Worm (Caenorhabditis elegans): ENCODE data around the gene tat-1.
A peak's percentile ranks its signal among the peaks of the same experiment; 100 is the strongest.
"Not testable (repeated sequence)": the region's sequence is repeated elsewhere in the genome, so short reads cannot be mapped to it uniquely, and the experiment has no call there.

The tat-1 gene

ce11 chrIII:12399709-12400108 is 21.8 kb downstream of the tat-1 start (continued):
- TF ChIP-seq unc-3 (GFP tag; conservative IDR thresholded peaks at IDR 0.05) (peak; percentile 48; the same call in 1 of the 2 replicates), unc-3 (tag; optimal IDR thresholded peaks at IDR 0.05) (peak; percentile 20), ets-4 (tag; optimal IDR thresholded peaks at IDR 0.05) (no peak), ceh-19 (GFP tag; optimal IDR thresholded peaks at IDR 0.05) (peak; percentile 56), fkh-6 (tag; optimal IDR thresholded peaks at IDR 0.05) (peak; percentile 20)

ce11 chrIII:12398468-12398867 is 23.1 kb downstream of the tat-1 start:
- TF ChIP-seq C38D4.7 (GFP tag; optimal IDR thresholded peaks at IDR 0.05) (no peak), ceh-48 (tag; optimal IDR thresholded peaks at IDR 0.05) (no peak), nhr-11 (tag; optimal IDR thresholded peaks at IDR 0.05) (no peak), ztf-16 (tag; optimal IDR thresholded peaks at IDR 0.05) (no peak), pros-1 (tag; optimal IDR thresholded peaks at IDR 0.05) (no peak), dmd-4 (tag; optimal IDR thresholded peaks at IDR 0.05; ENCODE audit: borderline replicate concordance) (no peak)

DNA sequence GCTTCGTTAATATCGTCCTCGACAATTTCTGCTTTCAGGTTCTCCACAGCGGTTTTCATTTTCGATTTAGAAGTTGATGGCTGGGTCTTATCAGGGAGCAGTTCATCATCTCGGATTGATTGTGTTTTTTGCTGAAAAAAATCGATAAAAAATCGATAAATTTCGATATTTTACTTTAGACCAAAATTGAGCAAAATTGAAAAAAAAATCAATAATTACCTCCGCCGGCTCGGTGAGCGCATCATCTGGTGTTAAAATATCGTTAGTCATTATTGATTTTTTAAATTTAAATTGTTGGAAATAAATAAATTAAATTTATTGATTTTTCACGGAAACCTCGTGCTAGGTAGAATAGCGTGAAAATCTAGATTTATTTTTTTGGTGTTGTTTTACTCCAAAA is 26.4 kb downstream of the tat-1 start, which contains the start of gene Y49E10.10:
TSS of gene Y49E10.10 (plus strand) at position 381 of the 400 bp plus-strand sequence.
- TF ChIP-seq ceh-48 (tag; optimal IDR thresholded peaks at IDR 0.05): peak; percentile 44
- TF ChIP-seq ceh-45 (GFP tag; IDR thresholded peaks at IDR 0.05): no peak
- TF ChIP-seq elt-2 (tag; optimal IDR thresholded peaks at IDR 0.05): no peak

DNA sequence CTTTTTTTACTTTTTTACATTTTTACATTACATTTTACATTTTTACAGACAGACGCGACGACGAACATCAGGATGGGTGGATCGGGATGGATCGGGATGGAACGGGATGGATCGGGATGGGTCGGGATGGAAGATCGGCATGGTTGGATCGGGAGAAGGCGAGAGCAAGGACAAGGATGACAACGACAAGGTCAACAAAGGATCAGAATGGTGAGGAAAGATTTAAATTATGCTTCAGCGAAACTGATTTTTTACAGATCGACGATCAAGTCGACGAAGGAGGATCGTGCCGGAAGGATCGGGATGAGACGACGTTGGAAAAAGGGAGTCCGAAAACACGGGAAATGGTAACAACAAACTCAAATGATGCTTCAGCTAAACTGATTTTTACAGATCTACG is 33.4 kb downstream of the tat-1 start:
- TF ChIP-seq unc-3 (GFP tag; conservative IDR thresholded peaks at IDR 0.05) (no peak), unc-3 (tag; optimal IDR thresholded peaks at IDR 0.05) (no peak), K02D7.2 (tag; optimal IDR thresholded peaks at IDR 0.05) (no peak)

DNA sequence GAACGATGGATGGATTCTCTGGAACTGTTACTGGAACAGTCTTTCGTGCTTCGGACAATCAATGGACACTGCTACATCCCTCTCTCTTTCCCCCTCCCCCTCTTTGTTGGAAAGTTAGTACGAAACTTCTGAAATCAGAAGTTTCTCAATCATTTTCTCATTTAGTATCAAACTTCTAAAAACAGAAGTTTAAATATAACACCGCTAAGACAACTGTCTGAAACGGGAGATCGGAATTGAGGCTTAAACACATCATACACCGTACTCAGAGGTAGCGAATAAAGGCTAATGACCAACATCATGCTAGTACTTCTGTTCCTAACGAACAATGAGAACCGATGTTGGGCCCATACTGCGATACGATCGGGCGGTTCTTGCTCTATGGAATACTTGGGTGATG is 34.9 kb downstream of the tat-1 start, which contains the start of gene Y49E10.30:
TSS of gene Y49E10.30 (plus strand) at position 301 of the 400 bp plus-strand sequence.
- not testable (repeated sequence) for TF ChIP-seq fkh-10 (GFP tag; optimal IDR thresholded peaks at IDR 0.05); ceh-31 (tag; optimal IDR thresholded peaks at IDR 0.05); ceh-24 (tag; optimal IDR thresholded peaks at IDR 0.05)

ce11 chrIII:12383709-12384108 is 37.8 kb downstream of the tat-1 start, which contains the start of gene Y49E10.4:
TSS of gene Y49E10.4 (minus strand) at chrIII:12383809.
- not testable (repeated sequence) for TF ChIP-seq sox-2 (GFP tag; IDR thresholded peaks at IDR 0.05); C08G9.2 (tag; optimal IDR thresholded peaks at IDR 0.05); elt-4 (tag; optimal IDR thresholded peaks at IDR 0.05)

- TF ChIP-seq unc-42 (tag; optimal IDR thresholded peaks at IDR 0.05) (no peak), ceh-45 (GFP tag; IDR thresholded peaks at IDR 0.05) (no peak), nfya-1 (tag; optimal IDR thresholded peaks at IDR 0.05) (peak; percentile 9), sdc-2 (tag; optimal IDR thresholded peaks at IDR 0.05) (no peak)
Observed at ce11 chrIII:12377198-12377662, 44.3 kb downstream of the tat-1 start, which contains the start of gene pph-4.2. TSS of gene pph-4.2 (minus strand) at chrIII:12377248.

DNA sequence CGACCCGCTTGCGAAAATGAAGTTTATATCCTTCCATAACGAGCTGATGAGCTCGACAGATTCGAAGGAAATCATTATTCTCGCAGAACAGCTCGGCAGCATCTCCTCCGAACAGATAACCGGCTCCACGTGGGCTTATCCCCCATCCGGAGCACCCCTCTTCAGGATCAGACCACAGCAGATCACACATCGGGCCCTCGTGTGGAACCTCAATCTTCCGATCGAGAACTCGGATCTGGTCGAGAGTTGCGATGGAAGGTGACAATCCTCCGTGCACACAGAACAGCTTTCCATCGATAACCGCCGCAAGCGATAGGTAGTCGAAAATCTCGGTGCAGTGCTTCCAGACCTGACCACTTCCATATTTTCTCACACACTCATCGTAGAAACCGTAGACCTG is 45.9 kb downstream of the tat-1 start:
- TF ChIP-seq C38D4.7 (GFP tag; optimal IDR thresholded peaks at IDR 0.05) (no peak), ztf-16 (tag; optimal IDR thresholded peaks at IDR 0.05) (no peak), unc-86 (tag; optimal IDR thresholded peaks at IDR 0.05) (no peak), unc-3 (GFP tag; conservative IDR thresholded peaks at IDR 0.05) (no peak), unc-3 (tag; optimal IDR thresholded peaks at IDR 0.05) (no peak), ahr-1 (tag; optimal IDR thresholded peaks at IDR 0.05) (no peak), eyg-1 (tag; optimal IDR thresholded peaks at IDR 0.05) (no peak), che-1 (tag; optimal IDR thresholded peaks at IDR 0.05) (no peak), K09A11.1 (tag; optimal IDR thresholded peaks at IDR 0.05; ENCODE audit: insufficient read depth) (no peak), nfya-1 (tag; optimal IDR thresholded peaks at IDR 0.05) (no peak), pros-1 (tag; optimal IDR thresholded peaks at IDR 0.05) (no peak), zip-5 (tag; optimal IDR thresholded peaks at IDR 0.05) (no peak), nhr-11 (tag; optimal IDR thresholded peaks at IDR 0.05) (no peak), ref-2 (tag; optimal IDR thresholded peaks at IDR 0.05) (no peak), fkh-6 (tag; optimal IDR thresholded peaks at IDR 0.05) (no peak), pha-2 (tag; optimal IDR thresholded peaks at IDR 0.05) (no peak), ceh-18 (tag; optimal IDR thresholded peaks at IDR 0.05) (no peak), unc-42 (tag; optimal IDR thresholded peaks at IDR 0.05) (no peak)

Data from whole organism, late embryonic.